Worm (Caenorhabditis elegans) whole organism, late embryonic: ENCODE measurements around the gene ZK1321.4.

ENCODE experiments used
- C08G9.2 ChIP-seq: sonication (generic microtip); optimal IDR thresholded peaks from 2 replicates; lab custom pipeline; 2016; ENCODE audit warnings: mild to moderate bottlenecking, missing genetic modification characterization, moderate library complexity, missing compliant biosample characterization
- C38D4.7 ChIP-seq: fragments of 200-800 bp; sonication (Bioruptor generic); optimal IDR thresholded peaks from 2 replicates; lab custom pipeline; 2018; ENCODE audit warnings: mild to moderate bottlenecking, missing genetic modification characterization, moderate library complexity, missing compliant biosample characterization
- K02D7.2 ChIP-seq: sonication (generic microtip); optimal IDR thresholded peaks from 2 replicates; lab custom pipeline; 2017; ENCODE audit warnings: mild to moderate bottlenecking, missing genetic modification characterization, missing compliant biosample characterization
- K09A11.1 ChIP-seq: sonication (generic microtip); optimal IDR thresholded peaks from 2 replicates; lab custom pipeline; 2017; ENCODE audit warnings: antibody characterized with exemption, mild to moderate bottlenecking, missing genetic modification characterization, missing compliant biosample characterization; ENCODE audit not compliant: insufficient read depth
- T23F11.4 ChIP-seq: fragments of 200-800 bp; sonication (Bioruptor generic); optimal IDR thresholded peaks from 2 replicates; lab custom pipeline; 2018; ENCODE audit warnings: mild to moderate bottlenecking, missing genetic modification characterization, missing compliant biosample characterization
- ceh-19 ChIP-seq: fragments of 200-800 bp; sonication (Bioruptor generic); optimal IDR thresholded peaks from 2 replicates; lab custom pipeline; 2018; ENCODE audit warnings: mild to moderate bottlenecking, missing genetic modification characterization, missing compliant biosample characterization
- ceh-24 ChIP-seq: sonication (generic microtip); optimal IDR thresholded peaks from 2 replicates; lab custom pipeline; 2016; ENCODE audit warnings: mild to moderate bottlenecking, missing genetic modification characterization, missing compliant biosample characterization
- ceh-30 ChIP-seq: fragments of 150-350 bp; optimal IDR thresholded peaks from 2 replicates; lab custom pipeline; 2014; ENCODE audit warnings: missing biosample characterization, missing genetic modification characterization
- ceh-31 ChIP-seq: sonication (generic microtip); optimal IDR thresholded peaks from 2 replicates; lab custom pipeline; 2016; ENCODE audit warnings: missing genetic modification characterization, missing compliant biosample characterization
- ceh-6 ChIP-seq: fragments of 200-800 bp; sonication (Bioruptor generic); optimal IDR thresholded peaks from 2 replicates; lab custom pipeline; 2018; ENCODE audit warnings: mild to moderate bottlenecking, missing genetic modification characterization, missing compliant biosample characterization
- che-1 ChIP-seq: sonication (generic microtip); optimal IDR thresholded peaks from 2 replicates; lab custom pipeline; 2016; ENCODE audit warnings: mild to moderate bottlenecking, missing genetic modification characterization, missing compliant biosample characterization
- dmd-4 ChIP-seq: sonication (generic microtip); optimal IDR thresholded peaks from 2 replicates; lab custom pipeline; 2016; ENCODE audit warnings: borderline replicate concordance, missing genetic modification characterization, missing compliant biosample characterization
- elt-2 ChIP-seq: sonication (generic microtip); optimal IDR thresholded peaks from 2 replicates; lab custom pipeline; 2016; ENCODE audit warnings: missing genetic modification reagents, missing genetic modification characterization, missing compliant biosample characterization
- ets-4 ChIP-seq: sonication (generic microtip); optimal IDR thresholded peaks from 2 replicates; lab custom pipeline; 2016; ENCODE audit warnings: missing genetic modification characterization, missing compliant biosample characterization
- eyg-1 ChIP-seq: sonication (generic microtip); optimal IDR thresholded peaks from 2 replicates; lab custom pipeline; 2016; ENCODE audit warnings: missing genotype, missing genetic modification characterization, missing compliant biosample characterization
- fax-1 ChIP-seq: sonication (generic microtip); optimal IDR thresholded peaks from 2 replicates; lab custom pipeline; 2016; ENCODE audit warnings: missing genotype, missing genetic modification characterization, missing compliant biosample characterization
- fkh-10 ChIP-seq: fragments of 150-350 bp; optimal IDR thresholded peaks from 2 replicates; lab custom pipeline; 2014; ENCODE audit warnings: missing biosample characterization, missing genetic modification reagents, missing genetic modification characterization
- fkh-6 ChIP-seq: sonication (generic microtip); optimal IDR thresholded peaks from 2 replicates; lab custom pipeline; 2016; ENCODE audit warnings: missing genetic modification characterization, missing compliant biosample characterization
- hlh-30 ChIP-seq: sonication (generic microtip); optimal IDR thresholded peaks from 2 replicates; lab custom pipeline; 2017; ENCODE audit warnings: antibody characterized with exemption, missing genetic modification characterization, missing compliant biosample characterization; ENCODE audit not compliant: insufficient read depth
- lim-6 ChIP-seq: sonication (generic microtip); optimal IDR thresholded peaks from 2 replicates; lab custom pipeline; 2016; ENCODE audit warnings: missing genetic modification characterization, missing compliant biosample characterization
- mec-3 ChIP-seq: sonication (generic microtip); optimal IDR thresholded peaks from 2 replicates; lab custom pipeline; 2016; ENCODE audit warnings: borderline replicate concordance, missing genetic modification characterization, missing compliant biosample characterization
- nhr-11 ChIP-seq: fragments of 150-350 bp; optimal IDR thresholded peaks from 2 replicates; lab custom pipeline; 2014; ENCODE audit warnings: missing biosample characterization, missing genetic modification characterization
- pat-9 ChIP-seq: fragments of 200-800 bp; sonication (Bioruptor generic); optimal IDR thresholded peaks from 2 replicates; lab custom pipeline; 2018; ENCODE audit warnings: mild to moderate bottlenecking, missing genetic modification characterization, moderate library complexity, missing compliant biosample characterization
- pax-1 ChIP-seq: fragments of 150-350 bp; optimal IDR thresholded peaks from 2 replicates; lab custom pipeline; 2014; ENCODE audit warnings: missing biosample characterization, missing genetic modification characterization
- pros-1 ChIP-seq: fragments of 150-350 bp; optimal IDR thresholded peaks from 2 replicates; lab custom pipeline; 2014; ENCODE audit warnings: missing biosample characterization, missing genetic modification reagents, missing genetic modification characterization
- ref-2 ChIP-seq: sonication (generic microtip); optimal IDR thresholded peaks from 2 replicates; lab custom pipeline; 2016; ENCODE audit warnings: missing genetic modification characterization, missing compliant biosample characterization
- rnt-1 ChIP-seq: sonication (generic microtip); optimal IDR thresholded peaks from 2 replicates; lab custom pipeline; 2016; ENCODE audit warnings: missing genetic modification characterization, missing compliant biosample characterization
- sdc-2 ChIP-seq: sonication (generic microtip); optimal IDR thresholded peaks from 2 replicates; lab custom pipeline; 2016; ENCODE audit warnings: missing genotype, missing genetic modification characterization, missing compliant biosample characterization
- sox-2 ChIP-seq: fragments of 200-800 bp; sonication (Bioruptor generic); IDR thresholded peaks from 2 replicates; pipeline ENCODE4 v1.3.6; 2022; ENCODE audit warnings: missing genetic modification reagents, missing genetic modification characterization, missing compliant biosample characterization
- unc-3 ChIP-seq, 2 experiments: fragments of 200-800 bp in 1 of 2; sonication (Bioruptor generic) in 1 of 2; sonication (generic microtip) in 1 of 2; conservative IDR thresholded peaks in 1 of 2; optimal IDR thresholded peaks in 1 of 2; 2 replicates each; pipeline versions ENCODE4 v1.3.6 to Lab custom; 2016 to 2022; ENCODE audit warnings: missing compliant biosample characterization in 2 of 2, missing genetic modification characterization in 2 of 2, missing genetic modification reagents in 1 of 2
- ztf-16 ChIP-seq: sonication (generic microtip); optimal IDR thresholded peaks from 2 replicates; lab custom pipeline; 2017; ENCODE audit warnings: missing genetic modification characterization, missing compliant biosample characterization

Gene ZK1321.4

DNA sequence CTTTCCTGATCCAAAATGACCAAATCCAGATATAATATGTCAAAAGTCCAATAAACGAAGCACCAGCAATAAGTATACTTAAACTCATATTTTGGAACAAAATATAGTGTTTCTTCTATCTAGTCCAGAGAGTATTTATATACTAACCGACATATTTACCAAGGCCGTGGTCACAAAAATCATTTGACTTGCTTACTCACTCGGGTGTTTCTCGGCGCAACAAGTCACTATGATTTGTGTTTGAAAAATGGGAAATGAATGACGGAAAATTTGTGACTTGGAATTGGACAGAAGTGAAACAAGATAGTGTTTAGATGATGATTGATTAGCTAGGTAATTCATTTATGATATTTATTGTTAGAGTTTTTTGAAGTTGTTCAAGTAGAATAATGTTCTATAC, 26.5 kb upstream of the ZK1321.4 start, which contains the start of gene cyp-13A5:
cyp-13A5 (minus strand) TSS at position 112 of the 400 bp plus-strand sequence.
- TF ChIP-seq C38D4.7 (GFP tag; lab: Kevin White, UChicago) (no peak), pax-1 (tag; lab: Kevin White, UChicago) (no peak), ceh-30 (tag; lab: Kevin White, UChicago) (no peak), eyg-1 (tag; lab: Kevin White, UChicago) (no peak), C08G9.2 (tag; lab: Kevin White, UChicago) (no peak), pat-9 (tag; lab: Kevin White, UChicago) (no peak), dmd-4 (tag; lab: Kevin White, UChicago) (no peak), nhr-11 (tag; lab: Kevin White, UChicago) (no peak), ceh-24 (tag; lab: Kevin White, UChicago) (no peak), unc-3 (GFP tag; conservative IDR thresholded peaks at IDR 0.05; lab: Robert Waterston, UW) (no peak), unc-3 (tag; optimal IDR thresholded peaks at IDR 0.05; lab: Kevin White, UChicago) (no peak), T23F11.4 (GFP tag; lab: Kevin White, UChicago) (no peak), K09A11.1 (tag; lab: Kevin White, UChicago) (no peak), che-1 (tag; lab: Kevin White, UChicago) (no peak), lim-6 (tag; lab: Kevin White, UChicago) (no peak), ceh-19 (GFP tag; lab: Kevin White, UChicago) (no peak)

DNA sequence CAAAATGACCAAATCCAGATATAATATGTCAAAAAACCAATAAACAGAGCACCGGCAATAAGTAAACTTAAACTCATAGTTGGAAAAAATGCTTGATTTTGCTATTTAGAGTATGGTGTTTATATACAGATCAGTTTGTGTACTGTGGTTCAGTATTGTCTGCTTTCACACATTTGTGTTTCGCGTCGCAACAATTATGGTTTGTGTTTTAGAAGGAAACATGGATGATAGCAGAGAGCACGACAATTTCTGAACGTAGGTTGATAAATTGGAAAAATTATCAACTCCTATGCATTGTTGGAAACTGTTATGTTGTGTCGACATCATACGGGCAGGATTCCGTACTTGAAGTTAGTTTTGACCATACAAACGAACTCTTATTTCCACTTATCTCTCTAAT, 23.9 kb upstream of the ZK1321.4 start, which contains the start of gene cyp-13A4:
cyp-13A4 (minus strand) TSS at position 77 of the 400 bp plus-strand sequence.
- TF ChIP-seq sox-2 (GFP tag; lab: Robert Waterston, UW) = no peak
- no peak for TF ChIP-seq ceh-24 (tag; lab: Kevin White, UChicago)

DNA sequence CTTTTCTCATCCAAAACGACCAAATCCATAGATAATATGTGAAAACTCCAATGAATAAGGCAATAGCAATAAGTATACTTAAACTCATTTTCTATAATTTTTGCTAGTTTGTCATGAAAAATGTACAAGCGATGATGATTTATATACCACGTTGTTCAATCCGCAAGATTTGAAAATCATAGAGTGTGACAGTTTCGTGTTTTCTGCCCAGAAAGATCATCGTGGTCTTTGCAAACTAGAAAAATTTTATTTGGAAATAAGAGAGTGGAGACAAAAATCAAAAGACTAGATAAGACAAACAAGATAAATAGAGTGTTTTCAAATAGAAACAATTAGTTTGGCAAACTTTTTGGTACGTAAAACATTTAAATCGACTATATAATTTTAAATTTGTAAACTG, 19.5 kb upstream of the ZK1321.4 start, which contains the start of gene cyp-13A3:
cyp-13A3 (minus strand) TSS at position 101 of the 400 bp plus-strand sequence.
- TF ChIP-seq che-1 (tag; lab: Kevin White, UChicago) (no peak), rnt-1 (no peak), fkh-6 (tag; lab: Kevin White, UChicago) (no peak), sdc-2 (tag; lab: Kevin White, UChicago) (no peak), K02D7.2 (tag; lab: Kevin White, UChicago) (no peak), ref-2 (tag; lab: Kevin White, UChicago) (no peak), ceh-19 (GFP tag; lab: Kevin White, UChicago) (no peak)

DNA sequence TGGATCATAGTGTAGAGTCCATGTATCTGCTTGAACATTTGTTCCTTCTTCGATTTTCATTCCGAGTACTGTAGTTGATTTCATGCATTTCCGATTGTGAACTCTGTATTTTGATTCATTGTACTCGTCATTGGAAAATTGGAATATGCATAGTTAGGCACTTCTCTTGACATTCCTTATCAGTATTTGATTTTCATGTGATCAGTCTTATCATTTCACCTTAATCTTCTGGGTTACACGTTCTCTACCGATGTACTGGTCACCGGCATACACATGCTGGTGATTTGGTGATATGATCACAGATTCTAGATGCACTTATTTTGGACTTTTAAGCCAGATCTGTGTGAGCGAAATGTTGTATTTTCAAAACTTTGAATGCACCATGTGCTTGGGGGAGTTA, 17.4 kb upstream of the ZK1321.4 start:
- TF ChIP-seq ceh-19 (GFP tag; lab: Kevin White, UChicago) (no peak), elt-2 (tag; lab: Kevin White, UChicago) (peak; percentile 86)

DNA sequence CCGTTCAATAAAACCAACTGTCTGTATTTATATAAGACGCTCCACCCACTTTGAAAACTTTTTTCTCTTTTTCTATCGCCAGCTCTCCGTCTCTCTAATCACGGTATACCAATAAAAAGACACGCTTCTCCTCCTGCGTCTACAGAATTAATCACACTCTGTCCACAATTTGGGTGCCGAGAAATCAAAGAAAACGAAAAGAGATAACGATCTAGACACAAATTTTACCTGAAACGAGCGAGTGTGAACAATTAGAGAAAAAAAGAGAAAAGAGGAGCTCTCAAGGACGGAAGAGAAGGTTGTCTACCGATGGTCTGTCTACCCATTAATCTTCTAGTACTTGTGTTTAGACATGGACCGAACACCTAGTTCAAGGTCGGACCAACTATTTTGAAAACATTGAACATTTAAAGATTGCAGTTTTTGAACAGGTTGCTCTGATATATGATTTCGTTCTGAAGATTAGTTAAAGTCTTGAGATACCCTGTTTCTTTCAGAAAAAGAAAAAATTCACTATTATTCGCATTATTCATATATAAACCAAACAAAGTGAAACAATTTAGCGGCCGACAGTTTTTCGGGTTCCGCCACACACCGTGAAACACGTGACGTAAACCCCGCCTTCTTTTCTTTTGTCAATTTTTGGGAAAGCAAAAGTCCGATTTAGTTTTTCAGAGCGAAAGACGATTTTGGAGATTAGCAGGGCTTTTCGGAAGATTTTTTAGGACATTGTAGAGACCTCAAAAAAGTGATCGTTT, 13.8 kb upstream of the ZK1321.4 start, which contains the start of gene cyp-13A2:
cyp-13A2 (minus strand) TSS at position 235 of the 758 bp plus-strand sequence.
- TF ChIP-seq hlh-30 (tag; lab: Kevin White, UChicago) (peak; percentile 24), mec-3 (tag; lab: Kevin White, UChicago) (no peak), nhr-11 (tag; lab: Kevin White, UChicago) (peak; percentile 13), elt-2 (tag; lab: Kevin White, UChicago) (peak; percentile 30), pax-1 (tag; lab: Kevin White, UChicago) (no peak), rnt-1 (peak; percentile 2), fkh-10 (no peak)
- TF ChIP-seq, all 69 proteins: peak for 4

DNA sequence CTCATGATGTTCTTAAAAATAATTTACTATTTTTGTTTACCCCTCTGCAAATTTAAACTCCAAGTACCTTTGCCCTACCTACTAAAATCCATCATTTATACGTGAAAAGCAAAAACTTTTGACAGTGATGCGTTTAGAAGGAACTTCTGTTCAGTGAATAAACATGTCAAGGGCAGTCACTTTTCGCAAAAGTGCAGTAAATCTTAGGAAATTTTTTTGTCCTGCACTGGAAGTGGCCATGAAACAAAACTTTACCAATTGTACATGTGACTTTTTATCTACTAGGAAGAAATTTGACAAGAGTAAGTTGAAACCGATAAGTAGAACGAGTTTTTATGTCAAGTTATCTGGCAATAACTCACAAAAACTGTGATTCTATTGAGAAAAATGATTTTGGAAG, 12.5 kb upstream of the ZK1321.4 start:
- TF ChIP-seq ceh-6 (GFP tag; lab: Kevin White, UChicago) = no peak
- no peak for TF ChIP-seq ztf-16 (tag; lab: Kevin White, UChicago)
- no peak for TF ChIP-seq ceh-31 (tag; lab: Kevin White, UChicago)
- TF ChIP-seq pros-1 = no peak
- no peak for TF ChIP-seq fax-1 (tag; lab: Kevin White, UChicago)
- TF ChIP-seq ets-4 (tag; lab: Kevin White, UChicago) = no peak
